Fruit fly (Drosophila melanogaster): ENCODE measurements around the gene mRpL2.

The mRpL2 gene

DNA sequence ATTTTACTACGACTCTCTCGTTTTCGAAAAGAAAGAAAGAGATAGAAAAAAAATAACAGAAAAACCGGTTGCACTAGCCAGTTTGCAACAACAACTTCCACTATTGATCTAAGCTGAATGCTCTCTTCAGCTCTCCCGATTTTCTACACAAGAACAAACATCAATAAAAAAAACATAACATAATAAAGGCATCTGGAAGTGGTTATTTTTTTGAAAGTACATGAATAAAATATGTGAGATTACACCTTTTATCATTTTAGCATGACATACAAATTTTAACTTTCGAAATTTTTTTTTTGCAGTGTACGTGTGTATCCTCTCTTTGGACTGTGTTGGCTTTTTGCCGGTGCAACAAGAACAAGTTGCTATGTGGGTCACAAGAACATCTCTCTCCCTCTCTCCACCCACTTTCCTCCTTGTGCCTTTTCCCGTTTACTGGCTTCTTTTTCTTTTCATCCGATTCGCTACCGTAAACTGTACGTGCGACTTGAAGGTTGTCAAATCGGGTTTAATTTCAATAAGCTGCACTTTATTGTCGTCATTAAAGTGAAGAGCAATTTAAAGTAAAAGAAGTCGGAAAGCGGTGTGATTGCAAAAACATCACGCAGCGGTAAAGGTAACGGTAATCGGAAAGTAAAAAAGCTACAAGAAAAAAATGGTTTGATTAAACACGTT lies 36.0 kb upstream of the mRpL2 start (continued):
- TF ChIP-seq tin (GFP tag; optimal IDR thresholded peaks at IDR 0.05) (peak; percentile 97), Deaf1 (tag; optimal IDR thresholded peaks at IDR 0.05) (no peak), Dip3 (GFP tag; optimal IDR thresholded peaks at IDR 0.05) (peak; percentile 89), Atf-2 (GFP tag; optimal IDR thresholded peaks at IDR 0.05) (peak; percentile 97), sima (GFP tag; optimal IDR thresholded peaks at IDR 0.05) (peak; percentile 91), dmrt99B (tag; optimal IDR thresholded peaks at IDR 0.05) (peak; percentile 97), BtbVII (GFP tag; optimal IDR thresholded peaks at IDR 0.05) (peak; percentile 81), pros (GFP tag; optimal IDR thresholded peaks at IDR 0.05) (peak; percentile 73), CG14667 (GFP tag; IDR thresholded peaks at IDR 0.05) (peak; percentile 92), lola (GFP tag; optimal IDR thresholded peaks at IDR 0.05) (peak in 1 of 3 experiments; percentile 98), caup (GFP tag; optimal IDR thresholded peaks at IDR 0.05; ENCODE audit: severe bottlenecking) (peak; percentile 92), CG11085 (GFP tag; IDR thresholded peaks at IDR 0.05) (peak; percentile 82), CG10321 (GFP tag; IDR thresholded peaks at IDR 0.05) (peak; percentile 81), corto (GFP tag; optimal IDR thresholded peaks at IDR 0.05) (peak; percentile 66), cg (GFP tag; optimal IDR thresholded peaks at IDR 0.05) (peak; percentile 23), CG10959 (GFP tag; IDR thresholded peaks at IDR 0.05) (peak; percentile 95), Dll (GFP tag; IDR thresholded peaks at IDR 0.05; ENCODE audit: partially characterized antibody) (no peak), CG2678 (tag; optimal IDR thresholded peaks at IDR 0.05) (peak; percentile 97), pnt (GFP tag; optimal IDR thresholded peaks at IDR 0.05) (peak; percentile 96), CG2120 (GFP tag; optimal IDR thresholded peaks at IDR 0.05) (peak; percentile 89), tna (GFP tag; IDR thresholded peaks at IDR 0.05; ENCODE audit: partially characterized antibody) (no peak), prd (optimal IDR thresholded peaks at IDR 0.05) (no peak), prd (GFP tag; IDR thresholded peaks at IDR 0.05) (peak; percentile 98), Dp (GFP tag; optimal IDR thresholded peaks at IDR 0.05) (peak; percentile 12), Mes4 (GFP tag; optimal IDR thresholded peaks at IDR 0.05) (peak; percentile 98), CG15514 (GFP tag; optimal IDR thresholded peaks at IDR 0.05) (peak; percentile 83), br (optimal IDR thresholded peaks at IDR 0.05) (no peak), sr (GFP tag; IDR thresholded peaks at IDR 0.05) (peak; percentile 91), CG30431 (GFP tag; optimal IDR thresholded peaks at IDR 0.05) (peak; percentile 92), CoRest (tag; optimal IDR thresholded peaks at IDR 0.05) (peak; percentile 97), CG34376 (GFP tag; optimal IDR thresholded peaks at IDR 0.05) (peak; percentile 78), CG6654 (GFP tag; optimal IDR thresholded peaks at IDR 0.05) (peak; percentile 78), CG34422 (GFP tag; IDR thresholded peaks at IDR 0.05) (peak; percentile 97), CG13287 (GFP tag; IDR thresholded peaks at IDR 0.05; ENCODE audit: partially characterized antibody) (no peak), Six4 (GFP tag; optimal IDR thresholded peaks at IDR 0.05) (peak; percentile 96), CG13424 (tag; optimal IDR thresholded peaks at IDR 0.05) (peak; percentile 97), hkb (optimal IDR thresholded peaks at IDR 0.05) (no peak), hkb (GFP tag; IDR thresholded peaks at IDR 0.05) (peak; percentile 98), ase (GFP tag; IDR thresholded peaks at IDR 0.05) (peak; percentile 95), fd3F (GFP tag; optimal IDR thresholded peaks at IDR 0.05) (peak; percentile 89), CG10209 (GFP tag; optimal IDR thresholded peaks at IDR 0.05) (peak; percentile 96), slou (GFP tag; optimal IDR thresholded peaks at IDR 0.05) (peak; percentile 87), CG15269 (tag; optimal IDR thresholded peaks at IDR 0.05) (peak; percentile 97), gt (GFP tag; IDR thresholded peaks at IDR 0.05) (peak; percentile 83), pan (optimal IDR thresholded peaks at IDR 0.05) (no peak), pan (GFP tag; optimal IDR thresholded peaks at IDR 0.05 in 1 of 2, IDR thresholded peaks at IDR 0.05 in 1 of 2) (peak in 1 of 2 experiments; percentile 98), salm (tag; optimal IDR thresholded peaks at IDR 0.05) (peak; percentile 96), CG12236 (GFP tag; optimal IDR thresholded peaks at IDR 0.05) (peak; percentile 98), ERR (GFP tag; optimal IDR thresholded peaks at IDR 0.05) (peak; percentile 87), CG8089 (GFP tag; optimal IDR thresholded peaks at IDR 0.05) (peak; percentile 97)

Measured in whole organism, embryonic.